Worm (Caenorhabditis elegans) whole organism, mixed stage, embryonic: Measurements from ENCODE around the gene F40H3.1.

Experiments used
- M03D4.4 ChIP-seq: sonication (generic microtip); optimal IDR thresholded peaks from 2 replicates; lab custom pipeline; 2017; ENCODE audit warnings: mild to moderate bottlenecking, missing genetic modification characterization, missing compliant biosample characterization
- bed-3 ChIP-seq: fragments of 200-800 bp; sonication (Bioruptor generic); optimal IDR thresholded peaks from 3 replicates; lab custom pipeline; 2018; ENCODE audit warnings: mild to moderate bottlenecking, missing genetic modification characterization, moderate library complexity, missing compliant biosample characterization
- blmp-1 ChIP-seq: fragments of 150-350 bp; optimal IDR thresholded peaks from 2 replicates; lab custom pipeline; 2014; ENCODE audit warnings: missing biosample characterization, missing genetic modification characterization
- ceh-39 ChIP-seq: fragments of 150-350 bp; optimal IDR thresholded peaks from 2 replicates; lab custom pipeline; 2014; ENCODE audit warnings: missing biosample characterization, missing genetic modification characterization
- ceh-43 ChIP-seq: fragments of 200-800 bp; sonication (Bioruptor generic); optimal IDR thresholded peaks from 2 replicates; lab custom pipeline; 2018; ENCODE audit warnings: mild to moderate bottlenecking, missing genetic modification characterization, moderate library complexity, missing compliant biosample characterization
- ceh-83 ChIP-seq: fragments of 200-800 bp; sonication (Bioruptor generic); optimal IDR thresholded peaks from 2 replicates; lab custom pipeline; 2018; ENCODE audit warnings: mild to moderate bottlenecking, missing genetic modification characterization, missing compliant biosample characterization
- ces-1 ChIP-seq: fragments of 150-350 bp; optimal IDR thresholded peaks from 2 replicates; lab custom pipeline; 2014; ENCODE audit warnings: missing biosample characterization, missing genetic modification reagents, missing genetic modification characterization
- cnd-1 ChIP-seq: fragments of 200-800 bp; sonication (Bioruptor generic); optimal IDR thresholded peaks from 2 replicates; lab custom pipeline; 2018; ENCODE audit warnings: mild to moderate bottlenecking, missing genetic modification characterization, missing compliant biosample characterization
- drap-1 ChIP-seq: fragments of 200-800 bp; sonication (Bioruptor generic); optimal IDR thresholded peaks from 3 replicates; lab custom pipeline; 2018; ENCODE audit warnings: mild to moderate bottlenecking, missing genetic modification characterization, missing compliant biosample characterization
- elt-1 ChIP-seq: sonication (generic microtip); optimal IDR thresholded peaks from 2 replicates; lab custom pipeline; 2017; ENCODE audit warnings: missing genetic modification characterization, mild to moderate bottlenecking, missing compliant biosample characterization, antibody characterized with exemption, moderate library complexity, borderline replicate concordance; ENCODE audit not compliant: insufficient read depth
- elt-3 ChIP-seq: fragments of 150-350 bp; optimal IDR thresholded peaks from 2 replicates; lab custom pipeline; 2014; ENCODE audit warnings: missing biosample characterization, missing genetic modification characterization
- flh-1 ChIP-seq: fragments of 200-800 bp; sonication (Bioruptor generic); optimal IDR thresholded peaks from 2 replicates; lab custom pipeline; 2018; ENCODE audit warnings: mild to moderate bottlenecking, missing genetic modification characterization, moderate library complexity, missing compliant biosample characterization
- ham-2 ChIP-seq: fragments of 200-800 bp; sonication (Bioruptor generic); optimal IDR thresholded peaks from 2 replicates; lab custom pipeline; 2018; ENCODE audit warnings: mild to moderate bottlenecking, missing genetic modification characterization, missing compliant biosample characterization
- lin-13 ChIP-seq: fragments of 150-350 bp; optimal IDR thresholded peaks from 2 replicates; lab custom pipeline; 2014; ENCODE audit warnings: missing biosample characterization, missing genetic modification characterization
- lsy-2 ChIP-seq: fragments of 150-350 bp; optimal IDR thresholded peaks from 2 replicates; lab custom pipeline; 2014; ENCODE audit warnings: missing biosample characterization, missing genetic modification characterization
- mep-1 ChIP-seq: fragments of 150-350 bp; optimal IDR thresholded peaks from 2 replicates; lab custom pipeline; 2017; ENCODE audit warnings: missing biosample characterization, missing genetic modification reagents, missing genetic modification characterization, inconsistent platforms
- mls-2 ChIP-seq: sonication (generic microtip); optimal IDR thresholded peaks from 2 replicates; lab custom pipeline; 2016; ENCODE audit warnings: mild to moderate bottlenecking, missing genetic modification characterization, moderate library complexity, missing compliant biosample characterization
- nhr-12 ChIP-seq: fragments of 150-350 bp; optimal IDR thresholded peaks from 2 replicates; lab custom pipeline; 2014; ENCODE audit warnings: missing biosample characterization, missing genetic modification characterization
- nhr-2 ChIP-seq: fragments of 150-350 bp; optimal IDR thresholded peaks from 2 replicates; lab custom pipeline; 2014; ENCODE audit warnings: missing biosample characterization, missing genetic modification characterization
- nhr-237 ChIP-seq: fragments of 150-350 bp; optimal IDR thresholded peaks from 2 replicates; lab custom pipeline; 2014; ENCODE audit warnings: missing biosample characterization, missing genetic modification characterization
- nhr-28 ChIP-seq: fragments of 150-350 bp; optimal IDR thresholded peaks from 2 replicates; lab custom pipeline; 2014; ENCODE audit warnings: missing biosample characterization, missing genetic modification characterization
- nhr-76 ChIP-seq: sonication (generic microtip); optimal IDR thresholded peaks from 2 replicates; lab custom pipeline; 2017; ENCODE audit warnings: missing biosample characterization, missing genetic modification characterization
- pha-4 ChIP-seq: fragments of 150-350 bp; optimal IDR thresholded peaks from 2 replicates; lab custom pipeline; 2018; ENCODE audit warnings: missing biosample characterization, missing genetic modification reagents, missing genetic modification characterization
- sem-2 ChIP-seq: fragments of 200-800 bp; sonication (Bioruptor generic); optimal IDR thresholded peaks from 2 replicates; lab custom pipeline; 2018; ENCODE audit warnings: mild to moderate bottlenecking, missing genetic modification characterization, missing compliant biosample characterization
- snpc-4 ChIP-seq: fragments of 150-350 bp; optimal IDR thresholded peaks from 2 replicates; lab custom pipeline; 2014; ENCODE audit warnings: missing biosample characterization, missing genetic modification characterization
- sptf-1 ChIP-seq: sonication (generic microtip); optimal IDR thresholded peaks from 2 replicates; lab custom pipeline; 2017; ENCODE audit warnings: mild to moderate bottlenecking, missing genetic modification characterization, moderate library complexity, missing compliant biosample characterization
- tbx-8 ChIP-seq: fragments of 200-800 bp; sonication (Bioruptor generic); optimal IDR thresholded peaks from 2 replicates; lab custom pipeline; 2018; ENCODE audit warnings: mild to moderate bottlenecking, missing genetic modification characterization, moderate library complexity, missing compliant biosample characterization
- unc-120 ChIP-seq: sonication (generic microtip); optimal IDR thresholded peaks from 2 replicates; lab custom pipeline; 2017; ENCODE audit warnings: missing genetic modification characterization, missing compliant biosample characterization; ENCODE audit not compliant: poor library complexity, severe bottlenecking
- unc-39 ChIP-seq: fragments of 150-350 bp; optimal IDR thresholded peaks from 2 replicates; lab custom pipeline; 2014; ENCODE audit warnings: missing biosample characterization, missing genetic modification characterization
- unc-62 ChIP-seq: fragments of 150-350 bp; optimal IDR thresholded peaks from 2 replicates; lab custom pipeline; 2014; ENCODE audit warnings: missing biosample characterization, missing genetic modification reagents, missing genetic modification characterization
- ztf-11 ChIP-seq: fragments of 150-350 bp; optimal IDR thresholded peaks from 2 replicates; lab custom pipeline; 2014; ENCODE audit warnings: missing biosample characterization, missing genetic modification characterization

The F40H3.1 gene

ce11 chrII:6223755-6224154, 44.1 kb downstream of the F40H3.1 start:
- TF ChIP-seq tbx-8 (GFP tag; lab: Kevin White, UChicago) (no peak), mls-2 (no peak), mep-1 (tag; lab: Kevin White, UChicago) (no peak), ces-1 (no peak), ceh-83 (GFP tag; lab: Kevin White, UChicago) (no peak), unc-62 (GFP tag; lab: Kevin White, UChicago) (no peak), nhr-12 (tag; lab: Kevin White, UChicago) (no peak), sptf-1 (tag; lab: Kevin White, UChicago) (no peak), nhr-2 (tag; lab: Kevin White, UChicago) (no peak), lsy-2 (tag; lab: Kevin White, UChicago) (no peak), snpc-4 (tag; lab: Kevin White, UChicago) (no peak), unc-39 (no peak), bed-3 (GFP tag; lab: Kevin White, UChicago) (no peak), drap-1 (GFP tag; lab: Kevin White, UChicago) (no peak)

DNA sequence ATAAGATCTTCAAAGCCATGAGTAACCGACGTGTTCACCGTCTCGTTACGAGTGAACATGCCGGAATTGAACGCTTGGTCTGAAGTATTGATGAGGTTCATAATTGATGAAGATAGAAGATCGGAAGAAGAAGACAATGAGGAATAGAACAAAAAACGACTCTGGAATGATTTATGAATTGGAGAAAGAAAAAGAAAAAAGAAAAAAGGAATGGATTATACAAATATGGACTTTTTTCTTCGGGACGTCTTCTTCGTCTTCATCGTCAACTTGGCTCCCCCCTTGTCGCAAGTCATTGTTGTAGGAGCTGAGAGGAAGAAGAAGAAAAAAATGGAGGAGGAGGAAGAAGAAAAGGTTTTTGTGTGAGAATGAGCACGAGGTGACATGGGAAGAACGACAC, 47.4 kb downstream of the F40H3.1 start, which contains the start of gene srsy-2:
TSS of gene srsy-2 (minus strand) at position 101 of the 400 bp plus-strand sequence.
- TF ChIP-seq tbx-8 (GFP tag; lab: Kevin White, UChicago) (no peak), ceh-39 (tag; lab: Kevin White, UChicago) (no peak), bed-3 (GFP tag; lab: Kevin White, UChicago) (no peak), snpc-4 (tag; lab: Kevin White, UChicago) (no peak), nhr-237 (no peak), ceh-43 (no peak), elt-1 (tag; lab: Kevin White, UChicago) (no peak), lin-13 (tag; lab: Kevin White, UChicago) (no peak), blmp-1 (tag; lab: Kevin White, UChicago) (no peak), pha-4 (tag; lab: Kevin White, UChicago) (no peak), cnd-1 (tag; lab: Kevin White, UChicago) (no peak), unc-120 (tag; lab: Kevin White, UChicago) (no peak), M03D4.4 (tag; lab: Kevin White, UChicago) (no peak), ham-2 (GFP tag; lab: Kevin White, UChicago) (no peak)
- TF ChIP-seq, all 35 proteins: peak for 0

ce11 chrII:6230116-6230515, 50.5 kb downstream of the F40H3.1 start:
- TF ChIP-seq sem-2 (GFP tag; lab: Kevin White, UChicago): no peak
- no peak for TF ChIP-seq elt-1 (tag; lab: Kevin White, UChicago)
- TF ChIP-seq ceh-43: no peak
- no peak for TF ChIP-seq nhr-2 (tag; lab: Kevin White, UChicago)
- no peak for TF ChIP-seq nhr-28 (tag; lab: Kevin White, UChicago)
- TF ChIP-seq ces-1: no peak
- no peak for TF ChIP-seq cnd-1 (tag; lab: Kevin White, UChicago)
- no peak for TF ChIP-seq snpc-4 (tag; lab: Kevin White, UChicago)
- TF ChIP-seq tbx-8 (GFP tag; lab: Kevin White, UChicago): no peak
- no peak for TF ChIP-seq bed-3 (GFP tag; lab: Kevin White, UChicago)
- TF ChIP-seq unc-62 (GFP tag; lab: Kevin White, UChicago): no peak
- TF ChIP-seq nhr-12 (tag; lab: Kevin White, UChicago): no peak
- no peak for TF ChIP-seq elt-3 (tag; lab: Kevin White, UChicago)
- TF ChIP-seq nhr-76 (tag; lab: Kevin White, UChicago): no peak
- TF ChIP-seq ham-2 (GFP tag; lab: Kevin White, UChicago): no peak
- TF ChIP-seq lsy-2 (tag; lab: Kevin White, UChicago): no peak
- TF ChIP-seq flh-1 (GFP tag; lab: Kevin White, UChicago): no peak
- no peak for TF ChIP-seq ztf-11
- no peak for TF ChIP-seq sptf-1 (tag; lab: Kevin White, UChicago)
